Fruit fly (Drosophila melanogaster): Measurements from ENCODE around the gene Tsen54.

DNA sequence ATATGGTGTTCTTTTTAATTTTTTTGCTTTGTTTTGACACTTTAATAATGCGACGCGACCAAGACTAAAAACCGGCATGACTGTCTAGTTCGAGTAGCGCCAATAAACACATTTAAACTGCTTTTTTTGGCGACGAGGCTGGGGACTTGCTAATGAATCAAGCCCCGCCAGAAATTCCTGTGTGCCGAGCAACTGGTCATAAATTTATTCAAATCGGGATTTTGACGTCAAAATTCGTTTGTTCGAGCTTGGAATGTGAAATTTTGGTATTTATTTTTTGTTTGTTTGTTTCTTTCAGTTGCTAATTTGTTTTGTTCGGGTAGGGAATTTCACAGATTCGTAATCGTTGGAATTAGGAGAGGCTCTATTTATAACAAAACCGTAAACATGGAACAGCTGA, 2.8 kb downstream of the Tsen54 start:
- TF ChIP-seq topi (GFP tag; optimal IDR thresholded peaks at IDR 0.05) (no peak), CG16779 (tag; optimal IDR thresholded peaks at IDR 0.05) (no peak), Hr4 (GFP tag; optimal IDR thresholded peaks at IDR 0.05) (no peak), CG11902 (GFP tag; optimal IDR thresholded peaks at IDR 0.05) (no peak), fkh (GFP tag; optimal IDR thresholded peaks at IDR 0.05) (no peak)

Measured in whole organism, prepupa.